Worm (Caenorhabditis elegans) whole organism, L1 larva: ENCODE measurements around the gene nspb-9.

Experiments
- C04F5.9 ChIP-seq: sonication (generic microtip); optimal IDR thresholded peaks from 2 replicates; lab custom pipeline; 2016; ENCODE audit warnings: missing genetic modification characterization, missing compliant biosample characterization
- C16A3.4 ChIP-seq: fragments of 150-350 bp; optimal IDR thresholded peaks from 2 replicates; lab custom pipeline; 2014; ENCODE audit warnings: missing biosample characterization, missing genetic modification characterization
- F16B12.6 ChIP-seq: fragments of 150-350 bp; optimal IDR thresholded peaks from 2 replicates; lab custom pipeline; 2014; ENCODE audit warnings: missing biosample characterization, missing genetic modification characterization
- Y116A8C.19 ChIP-seq: sonication (generic microtip); optimal IDR thresholded peaks from 2 replicates; lab custom pipeline; 2016; ENCODE audit warnings: missing compliant biosample characterization, missing genetic modification characterization, borderline replicate concordance
- aha-1 ChIP-seq: fragments of 150-350 bp; optimal IDR thresholded peaks from 2 replicates; lab custom pipeline; 2014; ENCODE audit warnings: missing biosample characterization, missing genetic modification characterization
- aly-2 ChIP-seq: fragments of 150-350 bp; optimal IDR thresholded peaks from 2 replicates; lab custom pipeline; 2014; ENCODE audit warnings: missing biosample characterization, missing genetic modification characterization
- blmp-1 ChIP-seq: fragments of 150-350 bp; optimal IDR thresholded peaks from 2 replicates; lab custom pipeline; 2014; ENCODE audit warnings: missing biosample characterization, missing genetic modification characterization
- ceh-63 ChIP-seq: fragments of 200-800 bp; sonication (Bioruptor generic); optimal IDR thresholded peaks from 2 replicates; lab custom pipeline; 2018; ENCODE audit warnings: mild to moderate bottlenecking, missing genetic modification characterization, missing compliant biosample characterization
- ceh-82 ChIP-seq, 3 experiments: fragments of 150-350 bp in 1 of 3; sonication (generic microtip) in 2 of 3; optimal IDR thresholded peaks; 2 replicates each; lab custom pipeline; 2014 to 2017; ENCODE audit warnings: missing biosample characterization in 3 of 3, missing genetic modification characterization in 3 of 3
- ceh-90 ChIP-seq: sonication (generic microtip); optimal IDR thresholded peaks from 2 replicates; lab custom pipeline; 2016; ENCODE audit warnings: missing genetic modification characterization, missing compliant biosample characterization
- ces-1 ChIP-seq: fragments of 150-350 bp; optimal IDR thresholded peaks from 2 replicates; lab custom pipeline; 2014; ENCODE audit warnings: missing biosample characterization, missing genetic modification reagents, missing genetic modification characterization
- dsc-1 ChIP-seq: sonication (generic microtip); optimal IDR thresholded peaks from 2 replicates; lab custom pipeline; 2016; ENCODE audit warnings: mild to moderate bottlenecking, missing genetic modification characterization, missing compliant biosample characterization
- egl-13 ChIP-seq: sonication (generic microtip); optimal IDR thresholded peaks from 2 replicates; lab custom pipeline; 2016; ENCODE audit warnings: missing genotype, missing genetic modification reagents, missing genetic modification characterization, missing compliant biosample characterization
- elt-2 ChIP-seq: sonication (generic microtip); optimal IDR thresholded peaks from 2 replicates; lab custom pipeline; 2016; ENCODE audit warnings: missing genetic modification characterization, mild to moderate bottlenecking, inconsistent platforms, missing compliant biosample characterization, missing genetic modification reagents
- elt-3 ChIP-seq, 6 experiments: fragments of 150-350 bp in 1 of 6; sonication (generic microtip); optimal IDR thresholded peaks; 2 replicates each; lab custom pipeline; 2017 to 2018; ENCODE audit warnings: missing biosample characterization in 6 of 6, missing genetic modification characterization in 6 of 6, inconsistent platforms in 1 of 6
- ets-5 ChIP-seq: fragments of 200-800 bp; sonication (Bioruptor generic); IDR thresholded peaks from 2 replicates; pipeline ENCODE4 v1.3.6; 2022; ENCODE audit warnings: missing genetic modification characterization, missing compliant biosample characterization
- fkh-8 ChIP-seq: sonication (generic microtip); optimal IDR thresholded peaks from 2 replicates; lab custom pipeline; 2016; ENCODE audit warnings: mild to moderate bottlenecking, missing genetic modification characterization, missing compliant biosample characterization
- fos-1 ChIP-seq: fragments of 150-350 bp; optimal IDR thresholded peaks from 2 replicates; lab custom pipeline; 2014; ENCODE audit warnings: missing biosample characterization, missing genetic modification characterization
- grh-1 ChIP-seq: fragments of 200-800 bp; sonication (Bioruptor generic); IDR thresholded peaks from 2 replicates; pipeline ENCODE4 v1.3.6; 2022; ENCODE audit warnings: missing genetic modification reagents, missing genetic modification characterization, missing compliant biosample characterization
- hlh-4 ChIP-seq: sonication (generic microtip); optimal IDR thresholded peaks from 2 replicates; lab custom pipeline; 2016; ENCODE audit warnings: mild to moderate bottlenecking, missing genetic modification characterization, missing compliant biosample characterization
- hpl-2 ChIP-seq: fragments of 150-350 bp; optimal IDR thresholded peaks from 2 replicates; lab custom pipeline; 2014; ENCODE audit warnings: missing biosample characterization, missing genetic modification reagents, missing genetic modification characterization
- isw-1 ChIP-seq: fragments of 200-800 bp; sonication (Bioruptor generic); IDR thresholded peaks from 2 replicates; pipeline ENCODE4 v1.3.6; 2022; ENCODE audit warnings: missing genetic modification characterization, missing compliant biosample characterization
- jun-1 ChIP-seq: fragments of 150-350 bp; optimal IDR thresholded peaks from 2 replicates; lab custom pipeline; 2014; ENCODE audit warnings: missing biosample characterization, missing genetic modification reagents, missing genetic modification characterization
- lin-13 ChIP-seq: fragments of 150-350 bp; optimal IDR thresholded peaks from 2 replicates; lab custom pipeline; 2014; ENCODE audit warnings: missing biosample characterization, missing genetic modification reagents, missing genetic modification characterization
- lin-14 ChIP-seq: fragments of 200-800 bp; sonication (Bioruptor generic); optimal IDR thresholded peaks from 2 replicates; lab custom pipeline; 2018; ENCODE audit warnings: mild to moderate bottlenecking, missing genetic modification characterization, moderate library complexity, missing compliant biosample characterization
- lin-15B ChIP-seq: fragments of 150-350 bp; sonication (generic microtip); optimal IDR thresholded peaks from 3 replicates; lab custom pipeline; 2014; ENCODE audit warnings: missing biosample characterization, missing genetic modification characterization
- lin-35 ChIP-seq, 2 experiments: fragments of 150-350 bp; optimal IDR thresholded peaks; 2 replicates each; lab custom pipeline; 2014; ENCODE audit warnings: missing biosample characterization in 2 of 2, missing genetic modification characterization in 2 of 2, missing genetic modification reagents in 2 of 2
- lin-39 ChIP-seq: fragments of 150-350 bp; optimal IDR thresholded peaks from 2 replicates; lab custom pipeline; 2014; ENCODE audit warnings: missing biosample characterization, missing genetic modification reagents, missing genetic modification characterization
- lir-3 ChIP-seq: sonication (generic microtip); optimal IDR thresholded peaks from 2 replicates; lab custom pipeline; 2016; ENCODE audit warnings: mild to moderate bottlenecking, missing genetic modification characterization, moderate library complexity, missing compliant biosample characterization; ENCODE audit not compliant: poor library complexity
- lsy-2 ChIP-seq, 2 experiments: fragments of 150-350 bp; optimal IDR thresholded peaks; 2 replicates each; lab custom pipeline; 2014; ENCODE audit warnings: missing biosample characterization in 2 of 2, missing genetic modification characterization in 2 of 2
- mab-9 ChIP-seq: fragments of 200-800 bp; sonication (Bioruptor generic); IDR thresholded peaks from 2 replicates; pipeline ENCODE4 v1.3.6; 2022; ENCODE audit warnings: missing genetic modification reagents, missing genetic modification characterization, missing compliant biosample characterization
- mdl-1 ChIP-seq, 2 experiments: fragments of 150-350 bp; optimal IDR thresholded peaks; 2 replicates each; lab custom pipeline; 2014 to 2017; ENCODE audit warnings: missing biosample characterization in 2 of 2, missing genetic modification characterization in 2 of 2, inconsistent platforms in 1 of 2
- nhr-20 ChIP-seq: sonication (generic microtip); optimal IDR thresholded peaks from 2 replicates; lab custom pipeline; 2016; ENCODE audit warnings: mild to moderate bottlenecking, missing genetic modification characterization, missing compliant biosample characterization
- nhr-237 ChIP-seq: fragments of 150-350 bp; optimal IDR thresholded peaks from 2 replicates; lab custom pipeline; 2014; ENCODE audit warnings: missing biosample characterization, missing genetic modification characterization
- nhr-71 ChIP-seq: sonication (generic microtip); optimal IDR thresholded peaks from 2 replicates; lab custom pipeline; 2016; ENCODE audit warnings: mild to moderate bottlenecking, missing genetic modification characterization, moderate library complexity, missing compliant biosample characterization
- nhr-77 ChIP-seq: fragments of 150-350 bp; optimal IDR thresholded peaks from 2 replicates; lab custom pipeline; 2014; ENCODE audit warnings: missing biosample characterization, missing genetic modification characterization
- nhr-85 ChIP-seq: sonication (generic microtip); peaks from one replicate; lab custom pipeline; 2016; ENCODE audit warnings: missing genetic modification characterization, inconsistent platforms, missing compliant biosample characterization
- nhr-90 ChIP-seq: sonication (generic microtip); optimal IDR thresholded peaks from 2 replicates; lab custom pipeline; 2016; ENCODE audit warnings: mild to moderate bottlenecking, missing genetic modification characterization, missing compliant biosample characterization; ENCODE audit not compliant: poor library complexity
- pax-3 ChIP-seq: fragments of 200-800 bp; sonication (Bioruptor generic); optimal IDR thresholded peaks from 2 replicates; lab custom pipeline; 2018; ENCODE audit warnings: mild to moderate bottlenecking, missing genetic modification characterization, moderate library complexity, missing compliant biosample characterization
- rnt-1 ChIP-seq: sonication (generic microtip); optimal IDR thresholded peaks from 2 replicates; lab custom pipeline; 2016; ENCODE audit warnings: mild to moderate bottlenecking, missing genetic modification characterization, moderate library complexity, missing compliant biosample characterization
- skn-1 ChIP-seq: fragments of 150-350 bp; optimal IDR thresholded peaks from 2 replicates; lab custom pipeline; 2014; ENCODE audit warnings: missing biosample characterization, missing genetic modification characterization
- snpc-4 ChIP-seq: fragments of 150-350 bp; optimal IDR thresholded peaks from 2 replicates; lab custom pipeline; 2014; ENCODE audit warnings: missing biosample characterization, missing genetic modification characterization
- sox-4 ChIP-seq: sonication (generic microtip); optimal IDR thresholded peaks from 2 replicates; lab custom pipeline; 2016; ENCODE audit warnings: missing genetic modification characterization, missing compliant biosample characterization
- sup-37 ChIP-seq: fragments of 200-800 bp; sonication (Bioruptor generic); optimal IDR thresholded peaks from 2 replicates; lab custom pipeline; 2018; ENCODE audit warnings: mild to moderate bottlenecking, missing genetic modification characterization, missing compliant biosample characterization
- swsn-7 ChIP-seq: sonication (generic microtip); optimal IDR thresholded peaks from 2 replicates; lab custom pipeline; 2016; ENCODE audit warnings: missing genetic modification characterization, missing compliant biosample characterization
- unc-130 ChIP-seq: fragments of 150-350 bp; optimal IDR thresholded peaks from 2 replicates; lab custom pipeline; 2017; ENCODE audit warnings: missing biosample characterization, missing genetic modification characterization, inconsistent platforms
- unc-86 ChIP-seq: sonication (generic microtip); optimal IDR thresholded peaks from 2 replicates; lab custom pipeline; 2016; ENCODE audit warnings: missing genetic modification characterization, missing compliant biosample characterization
- unc-98 ChIP-seq: fragments of 200-800 bp; sonication (Bioruptor generic); IDR thresholded peaks from 2 replicates; pipeline ENCODE4 v1.3.6; 2022; ENCODE audit warnings: missing genetic modification characterization, missing compliant biosample characterization
- vab-15 ChIP-seq: sonication (generic microtip); optimal IDR thresholded peaks from 2 replicates; lab custom pipeline; 2017; ENCODE audit warnings: missing genotype, mild to moderate bottlenecking, missing genetic modification characterization, missing compliant biosample characterization
- xbp-1 ChIP-seq: sonication (generic microtip); optimal IDR thresholded peaks from 2 replicates; lab custom pipeline; 2016; ENCODE audit warnings: missing genetic modification characterization, missing compliant biosample characterization
- zip-4 ChIP-seq: fragments of 200-800 bp; sonication (Bioruptor generic); optimal IDR thresholded peaks from 2 replicates; lab custom pipeline; 2018; ENCODE audit warnings: mild to moderate bottlenecking, missing genetic modification characterization, moderate library complexity, missing compliant biosample characterization
- ztf-11 ChIP-seq, 2 experiments: sonication (generic microtip); optimal IDR thresholded peaks; 2 replicates each; lab custom pipeline; 2016 to 2017; ENCODE audit warnings: missing genetic modification characterization in 2 of 2, missing biosample characterization in 1 of 2, missing compliant biosample characterization in 1 of 2

Gene nspb-9

ce11 chrII:14561549-14562115 is 19.0 kb upstream of the nspb-9 start, which contains the start of gene mog-4:
TSS of gene mog-4 (minus strand) at chrII:14561599.
- TF ChIP-seq C16A3.4 (tag; lab: Kevin White, UChicago) (peak; percentile 82), vab-15 (tag; lab: Kevin White, UChicago) (peak; percentile 91), nhr-77 (tag; lab: Kevin White, UChicago) (peak; percentile 95), zip-4 (GFP tag; lab: Kevin White, UChicago) (peak; percentile 85), elt-3 (tag; optimal IDR thresholded peaks at IDR 0.05; lab: Kevin White, UChicago) (peak in 2 of 6 experiments; percentile 66 to 68), elt-2 (tag; lab: Kevin White, UChicago) (peak; percentile 86), nhr-90 (tag; lab: Kevin White, UChicago) (peak; percentile 98), snpc-4 (tag; lab: Kevin White, UChicago) (peak; percentile 77), hlh-4 (tag; lab: Kevin White, UChicago) (peak; percentile 67), dsc-1 (tag; lab: Kevin White, UChicago) (peak; percentile 98), mdl-1 (tag; optimal IDR thresholded peaks at IDR 0.05; lab: Kevin White, UChicago) (peak in 1 of 2 experiments; percentile 81), xbp-1 (peak; percentile 96), ztf-11 (tag; optimal IDR thresholded peaks at IDR 0.05; lab: Kevin White, UChicago) (peak in 1 of 2 experiments; percentile 96), nhr-85 (peak; percentile 98), lin-35 (GFP tag; optimal IDR thresholded peaks at IDR 0.05; lab: Kevin White, UChicago) (peak; percentile 69 to 86), F16B12.6 (tag; lab: Kevin White, UChicago) (peak; percentile 93), aha-1 (tag; lab: Kevin White, UChicago) (peak; percentile 6), ceh-82 (tag; optimal IDR thresholded peaks at IDR 0.05; lab: Kevin White, UChicago) (peak; percentile 61 to 74 (median 63)), fkh-8 (tag; lab: Kevin White, UChicago) (peak; percentile 98), rnt-1 (tag; lab: Kevin White, UChicago) (peak; percentile 96), Y116A8C.19 (tag; lab: Kevin White, UChicago) (peak; percentile 59), lin-15B (peak; percentile 73), ceh-63 (GFP tag; lab: Kevin White, UChicago) (peak; percentile 93), hpl-2 (GFP tag; lab: Kevin White, UChicago) (peak; percentile 19), nhr-71 (peak; percentile 99), lin-39 (tag; lab: Kevin White, UChicago) (peak; percentile 38), sox-4 (tag; lab: Kevin White, UChicago) (peak; percentile 93), C04F5.9 (tag; lab: Kevin White, UChicago) (peak; percentile 97), blmp-1 (tag; lab: Kevin White, UChicago) (peak; percentile 49), swsn-7 (tag; lab: Kevin White, UChicago) (peak; percentile 97), unc-98 (GFP tag; lab: Robert Waterston, UW) (peak; percentile 100), jun-1 (tag; lab: Kevin White, UChicago) (peak; percentile 74), nhr-237 (tag; lab: Kevin White, UChicago) (peak; percentile 46), nhr-20 (peak; percentile 97), ceh-90 (tag; lab: Kevin White, UChicago) (peak; percentile 82), unc-130 (tag; lab: Kevin White, UChicago) (peak; percentile 81), isw-1 (peak; percentile 100), aly-2 (tag; lab: Kevin White, UChicago) (peak; percentile 45), unc-86 (peak; percentile 97), lsy-2 (tag; optimal IDR thresholded peaks at IDR 0.05; lab: Kevin White, UChicago) (peak; percentile 98), fos-1 (tag; lab: Kevin White, UChicago) (peak; percentile 26), sup-37 (peak; percentile 83), ets-5 (GFP tag; lab: Robert Waterston, UW) (peak; percentile 92; the same call in 1 of the 2 replicates), lin-14 (GFP tag; lab: Kevin White, UChicago) (peak; percentile 97), skn-1 (tag; lab: Kevin White, UChicago) (peak; percentile 33), egl-13 (tag; lab: Kevin White, UChicago) (peak; percentile 96), lir-3 (tag; lab: Kevin White, UChicago) (peak; percentile 99), lin-13 (GFP tag; lab: Kevin White, UChicago) (peak; percentile 71), pax-3 (tag; lab: Kevin White, UChicago) (peak; percentile 98), grh-1 (peak; percentile 99), ces-1 (GFP tag; lab: Kevin White, UChicago) (peak; percentile 34), mab-9 (GFP tag; lab: Robert Waterston, UW) (peak; percentile 100)
